Fruit fly (Drosophila melanogaster): Measurements from ENCODE around the gene CG3815.

The CG3815 gene

DNA sequence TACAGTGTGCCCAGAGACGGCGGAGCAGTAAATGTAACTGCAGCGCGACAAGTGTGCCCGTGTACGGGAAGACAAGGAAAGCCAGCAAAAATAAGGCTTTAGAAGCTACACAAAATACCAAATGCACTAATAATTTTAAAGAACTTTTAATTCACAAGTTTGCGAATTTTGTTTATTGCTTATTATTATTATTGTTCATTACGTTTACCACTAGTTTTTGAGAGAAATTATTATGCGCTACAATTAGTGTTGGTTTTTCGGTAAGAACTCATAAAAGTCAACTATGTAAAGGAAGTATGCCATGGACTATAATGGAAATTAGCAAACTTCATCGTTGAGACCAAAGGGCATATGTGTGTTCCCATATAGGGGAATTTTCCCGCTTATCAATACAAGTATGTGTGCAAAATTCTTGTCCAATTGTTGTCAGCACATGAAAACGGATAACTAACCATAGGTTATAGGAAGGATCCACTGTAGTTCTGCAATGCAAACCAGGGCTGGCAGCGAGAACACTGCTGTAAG, 27.9 kb upstream of the CG3815 start, which contains the start of gene schlank (continued):
- peak; percentile 65 for TF ChIP-seq Hr4 (GFP tag; optimal IDR thresholded peaks at IDR 0.05)
- TF ChIP-seq Sox15 (GFP tag; optimal IDR thresholded peaks at IDR 0.05): peak; percentile 52
- peak; percentile 59 for TF ChIP-seq CG8119 (GFP tag; IDR thresholded peaks at IDR 0.05)
- peak; percentile 63 for TF ChIP-seq Eip75B (GFP tag; optimal IDR thresholded peaks at IDR 0.05)
- no peak for TF ChIP-seq ss (GFP tag; optimal IDR thresholded peaks at IDR 0.05)
- peak; percentile 16 for TF ChIP-seq CG11762 (GFP tag; optimal IDR thresholded peaks at IDR 0.05; ENCODE audit: insufficient read depth)
- TF ChIP-seq svp (GFP tag): peak; percentile 71
- peak; percentile 68 for TF ChIP-seq CG6163 (GFP tag; IDR thresholded peaks at IDR 0.05)
- TF ChIP-seq Ets21C (GFP tag; optimal IDR thresholded peaks at IDR 0.05): peak; percentile 48
- peak; percentile 49 for TF ChIP-seq CG11902 (GFP tag; optimal IDR thresholded peaks at IDR 0.05)
- TF ChIP-seq CG6792 (GFP tag; optimal IDR thresholded peaks at IDR 0.05): peak; percentile 28
- TF ChIP-seq CG8632 (GFP tag; optimal IDR thresholded peaks at IDR 0.05): no peak
- peak; percentile 38 for TF ChIP-seq Ets96B (tag; optimal IDR thresholded peaks at IDR 0.05)
- no peak for TF ChIP-seq CG10631 (GFP tag; optimal IDR thresholded peaks at IDR 0.05)
- TF ChIP-seq net (GFP tag; optimal IDR thresholded peaks at IDR 0.05): peak; percentile 19

DNA sequence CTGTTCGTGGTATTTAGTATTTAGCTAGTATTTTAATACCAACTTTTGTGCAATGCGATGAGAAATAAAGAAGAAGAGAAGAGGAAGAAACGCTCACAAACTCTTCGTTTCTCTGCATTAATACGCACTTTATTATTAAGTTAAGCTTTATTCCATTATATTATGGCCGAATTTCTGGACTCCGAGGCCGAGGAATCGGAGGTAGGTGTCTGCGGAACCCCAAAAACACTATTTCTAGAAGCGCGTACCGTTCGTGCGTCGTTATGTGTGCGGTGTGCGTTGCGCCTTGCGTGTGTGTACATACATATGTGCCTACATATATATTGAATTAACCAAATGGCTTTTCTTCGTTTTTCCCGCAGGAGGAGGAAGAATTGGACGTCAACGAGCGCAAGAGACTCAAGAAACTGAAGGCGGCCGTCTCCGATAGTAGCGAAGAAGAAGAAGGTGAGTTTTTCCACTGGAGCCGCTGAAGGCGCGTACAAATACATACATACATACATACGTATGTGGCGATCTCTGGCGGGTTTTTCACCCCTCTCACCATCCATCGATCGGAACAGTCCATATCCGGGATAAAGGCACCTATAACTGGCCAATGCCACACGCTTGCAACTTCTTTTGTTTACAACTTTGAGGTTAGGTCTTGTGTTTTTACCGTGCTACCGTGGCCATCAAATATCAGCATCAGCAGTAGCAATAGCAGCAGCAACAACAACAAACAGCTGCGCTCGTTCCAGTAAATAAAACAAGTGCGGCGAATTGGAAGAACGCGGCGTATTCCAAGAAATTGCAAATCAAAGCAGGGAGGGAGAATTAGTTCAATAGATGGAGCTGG, 27.2 kb upstream of the CG3815 start, which contains the start of gene Spt6:
Spt6 (plus strand) TSS at position 53 of the 838 bp plus-strand sequence.
- peak; percentile 5 for TF ChIP-seq Eip78C (GFP tag)
- no peak for TF ChIP-seq Ets96B (tag; optimal IDR thresholded peaks at IDR 0.05)
- TF ChIP-seq svp (GFP tag): peak; percentile 34
- TF ChIP-seq CG1621 (tag; optimal IDR thresholded peaks at IDR 0.05): peak; percentile 23
- no peak for TF ChIP-seq CG10631 (GFP tag; optimal IDR thresholded peaks at IDR 0.05)
- no peak for TF ChIP-seq OdsH (GFP tag; optimal IDR thresholded peaks at IDR 0.05)
- no peak for TF ChIP-seq Ets21C (GFP tag; optimal IDR thresholded peaks at IDR 0.05)
- no peak for TF ChIP-seq CG4318 (GFP tag; optimal IDR thresholded peaks at IDR 0.05)
- no peak for TF ChIP-seq CG6276 (GFP tag; optimal IDR thresholded peaks at IDR 0.05)
- no peak for TF ChIP-seq Smox (GFP tag; optimal IDR thresholded peaks at IDR 0.05)
- no peak for TF ChIP-seq dsx (GFP tag; optimal IDR thresholded peaks at IDR 0.05; ENCODE audit: poor library complexity, severe bottlenecking)
- TF ChIP-seq ss (GFP tag; optimal IDR thresholded peaks at IDR 0.05): peak in 1 of 2 experiments; percentile 8

DNA sequence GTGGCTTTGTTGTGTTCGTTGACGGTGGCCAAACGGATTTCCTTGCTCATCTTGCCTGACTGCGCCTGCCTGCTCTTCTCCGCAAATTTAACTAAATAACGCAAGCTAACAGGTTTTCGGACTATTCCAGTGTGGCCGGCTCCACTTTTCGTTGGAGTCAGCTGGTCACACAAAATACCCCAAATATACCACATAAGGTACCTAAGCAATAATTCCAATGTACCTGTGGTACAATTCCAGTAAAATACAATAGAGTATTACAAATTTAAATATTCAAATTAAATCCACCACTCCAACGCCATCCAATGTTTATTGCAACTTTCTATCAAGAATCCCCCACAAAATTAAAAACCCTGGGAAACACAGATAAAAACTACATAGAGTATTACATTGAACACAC, 18.6 kb upstream of the CG3815 start, which contains the start of gene CG3566:
CG3566 (minus strand) TSS at position 135 of the 400 bp plus-strand sequence.
- TF ChIP-seq esn (GFP tag; optimal IDR thresholded peaks at IDR 0.05) (peak; percentile 21), dsx (GFP tag; optimal IDR thresholded peaks at IDR 0.05; ENCODE audit: poor library complexity, severe bottlenecking) (peak; percentile 0), Eip78C (GFP tag) (peak; percentile 63), Gug (GFP tag; IDR thresholded peaks at IDR 0.05) (no peak), CG1621 (tag; optimal IDR thresholded peaks at IDR 0.05) (peak; percentile 12), Sox14 (GFP tag; optimal IDR thresholded peaks at IDR 0.05) (peak; percentile 12), CG16779 (tag; optimal IDR thresholded peaks at IDR 0.05) (no peak), svp (GFP tag) (peak; percentile 52), CG15336 (GFP tag; IDR thresholded peaks at IDR 0.05) (0 out of 2 replicates have a peak, but pooled peaks have one; percentile 27), vri (GFP tag; optimal IDR thresholded peaks at IDR 0.05) (peak; percentile 16)

DNA sequence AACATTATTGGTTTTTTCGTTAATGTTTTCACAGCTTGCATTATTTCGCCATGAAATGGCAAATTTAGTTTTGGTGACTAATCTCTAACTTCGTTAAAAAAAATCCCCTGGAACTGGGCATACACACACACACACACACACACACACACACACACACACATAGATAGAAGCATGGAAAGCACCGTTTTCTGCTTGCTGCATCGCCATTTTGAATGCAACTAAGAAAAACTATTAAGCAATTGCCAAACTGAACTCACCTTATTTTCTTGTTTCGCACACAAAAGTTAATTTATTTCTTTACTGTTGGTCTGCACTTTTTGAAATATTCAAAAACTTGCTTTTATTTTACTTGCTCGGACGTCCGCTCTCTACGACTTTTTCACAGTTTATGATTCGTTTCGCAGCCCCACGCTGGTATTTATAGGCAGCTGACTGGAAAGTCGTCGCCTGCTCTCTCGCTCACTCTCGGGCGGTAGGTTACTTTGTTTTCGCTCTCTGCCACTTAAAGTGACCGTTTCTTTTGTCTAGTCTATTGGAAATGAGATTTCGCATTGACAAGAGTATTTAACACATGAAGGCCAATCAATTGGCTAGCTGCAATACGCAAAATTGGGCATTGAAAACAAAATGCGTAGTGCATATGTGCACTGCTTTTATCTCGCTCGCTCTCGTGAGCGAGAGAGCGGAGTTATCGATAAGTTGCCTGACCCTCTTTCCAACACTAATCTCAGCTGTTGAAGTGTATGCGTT, 16.1 kb upstream of the CG3815 start:
- TF ChIP-seq Blimp-1 (GFP tag; optimal IDR thresholded peaks at IDR 0.05): peak; percentile 2
- TF ChIP-seq Eip78C (GFP tag): peak; percentile 72
- no peak for TF ChIP-seq CG11294 (GFP tag; IDR thresholded peaks at IDR 0.05)
- peak; percentile 56 for TF ChIP-seq topi (GFP tag; optimal IDR thresholded peaks at IDR 0.05)
- TF ChIP-seq cyc (GFP tag; optimal IDR thresholded peaks at IDR 0.05): peak; percentile 6
- no peak for TF ChIP-seq CG32006 (GFP tag; optimal IDR thresholded peaks at IDR 0.05)
- TF ChIP-seq CG31627 (GFP tag; optimal IDR thresholded peaks at IDR 0.05): no peak
- peak; percentile 7 for TF ChIP-seq net (GFP tag; optimal IDR thresholded peaks at IDR 0.05)
- peak in 1 of 2 experiments; percentile 22 for TF ChIP-seq ss (GFP tag; optimal IDR thresholded peaks at IDR 0.05)
- peak; percentile 27; the same call in 1 of the 3 replicates for TF ChIP-seq CG8119 (GFP tag; IDR thresholded peaks at IDR 0.05)
- peak; percentile 4 for TF ChIP-seq CG8632 (GFP tag; optimal IDR thresholded peaks at IDR 0.05)
- TF ChIP-seq Met (GFP tag; optimal IDR thresholded peaks at IDR 0.05): peak; percentile 34
- peak; percentile 40 for TF ChIP-seq CG3919 (GFP tag; optimal IDR thresholded peaks at IDR 0.05)
- TF ChIP-seq esn (GFP tag; optimal IDR thresholded peaks at IDR 0.05): peak; percentile 45
- no peak for TF ChIP-seq OdsH (GFP tag; optimal IDR thresholded peaks at IDR 0.05)
- peak; percentile 27 for TF ChIP-seq Eip75B (GFP tag; optimal IDR thresholded peaks at IDR 0.05)
- peak; percentile 79 for TF ChIP-seq svp (GFP tag)
- TF ChIP-seq achi (GFP tag; optimal IDR thresholded peaks at IDR 0.05): peak; percentile 33
- TF ChIP-seq CG11902 (GFP tag; optimal IDR thresholded peaks at IDR 0.05): no peak
- TF ChIP-seq Sox14 (GFP tag; optimal IDR thresholded peaks at IDR 0.05): peak; percentile 52
- TF ChIP-seq acj6 (GFP tag; optimal IDR thresholded peaks at IDR 0.05): no peak
- peak; percentile 10 for TF ChIP-seq dsx (GFP tag; optimal IDR thresholded peaks at IDR 0.05; ENCODE audit: poor library complexity, severe bottlenecking)
